Worm (Caenorhabditis elegans): Measurements from ENCODE around the gene hsd-3.
A peak's percentile ranks its signal among the peaks of the same experiment; 100 is the strongest.

The hsd-3 gene

ce11 chrX:4979060-4979459 is 30.0 kb upstream of the hsd-3 start:
- TF ChIP-seq isw-1 (GFP tag; IDR thresholded peaks at IDR 0.05): no peak

- TF ChIP-seq egl-13 (tag; optimal IDR thresholded peaks at IDR 0.05): no peak
- no peak for TF ChIP-seq efl-3 (GFP tag; optimal IDR thresholded peaks at IDR 0.05)
- TF ChIP-seq nhr-76 (tag; optimal IDR thresholded peaks at IDR 0.05): no peak
- TF ChIP-seq isw-1 (GFP tag; IDR thresholded peaks at IDR 0.05): no peak
- no peak for TF ChIP-seq unc-62 (GFP tag; optimal IDR thresholded peaks at IDR 0.05)
- TF ChIP-seq nhr-71 (tag; optimal IDR thresholded peaks at IDR 0.05): no peak
- TF ChIP-seq tlp-1 (tag; optimal IDR thresholded peaks at IDR 0.05): no peak
- TF ChIP-seq lin-35 (GFP tag; optimal IDR thresholded peaks at IDR 0.05): no peak
- TF ChIP-seq mep-1 (tag; optimal IDR thresholded peaks at IDR 0.05): no peak
- no peak for TF ChIP-seq ceh-90 (tag; optimal IDR thresholded peaks at IDR 0.05)
- no peak for TF ChIP-seq efl-1 (optimal IDR thresholded peaks at IDR 0.05)
- TF ChIP-seq efl-1 (GFP tag; optimal IDR thresholded peaks at IDR 0.05 in 1 of 2): peak in 1 of 2 experiments; percentile 23
- no peak for TF ChIP-seq snpc-4 (tag; optimal IDR thresholded peaks at IDR 0.05)
- no peak for TF ChIP-seq mdl-1 (tag; optimal IDR thresholded peaks at IDR 0.05)
- no peak for TF ChIP-seq alr-1 (tag; optimal IDR thresholded peaks at IDR 0.05; ENCODE audit: borderline replicate concordance)
- TF ChIP-seq lin-14 (GFP tag; optimal IDR thresholded peaks at IDR 0.05): peak; percentile 55
- TF ChIP-seq Y116A8C.19 (tag; optimal IDR thresholded peaks at IDR 0.05; ENCODE audit: borderline replicate concordance): no peak
- no peak for TF ChIP-seq unc-30 (tag; optimal IDR thresholded peaks at IDR 0.05)
- peak; percentile 6 for TF ChIP-seq unc-86 (tag; optimal IDR thresholded peaks at IDR 0.05)
- no peak for TF ChIP-seq xbp-1 (tag; optimal IDR thresholded peaks at IDR 0.05)
- no peak for TF ChIP-seq mab-9 (GFP tag; IDR thresholded peaks at IDR 0.05)
- no peak for TF ChIP-seq dsc-1 (tag; optimal IDR thresholded peaks at IDR 0.05)
- TF ChIP-seq pag-3 (tag; optimal IDR thresholded peaks at IDR 0.05; ENCODE audit: borderline replicate concordance, insufficient read depth): no peak
- TF ChIP-seq egl-27 (tag; optimal IDR thresholded peaks at IDR 0.05): no peak
- TF ChIP-seq fkh-8 (tag; optimal IDR thresholded peaks at IDR 0.05): no peak
These were observed 28.0 kb upstream of the hsd-3 start for ce11 chrX:4981059-4981458.

ce11 chrX:4981579-4981978 is 27.5 kb upstream of the hsd-3 start:
- TF ChIP-seq C16A3.4 (tag; optimal IDR thresholded peaks at IDR 0.05) (no peak), fos-1 (tag; optimal IDR thresholded peaks at IDR 0.05) (no peak), unc-86 (tag; optimal IDR thresholded peaks at IDR 0.05) (no peak), F16B12.6 (tag; optimal IDR thresholded peaks at IDR 0.05) (no peak), skn-1 (tag; optimal IDR thresholded peaks at IDR 0.05) (no peak), swsn-7 (tag; optimal IDR thresholded peaks at IDR 0.05) (no peak), mep-1 (tag; optimal IDR thresholded peaks at IDR 0.05) (no peak), nhr-84 (tag; optimal IDR thresholded peaks at IDR 0.05) (no peak)

- TF ChIP-seq nhr-20 (tag; optimal IDR thresholded peaks at IDR 0.05) (no peak), unc-62 (GFP tag; optimal IDR thresholded peaks at IDR 0.05) (no peak), ces-1 (GFP tag; optimal IDR thresholded peaks at IDR 0.05) (no peak), fkh-10 (GFP tag; optimal IDR thresholded peaks at IDR 0.05) (peak; percentile 34), F16B12.6 (tag; optimal IDR thresholded peaks at IDR 0.05) (no peak), aha-1 (tag; optimal IDR thresholded peaks at IDR 0.05) (no peak), nhr-11 (tag; optimal IDR thresholded peaks at IDR 0.05) (no peak), efl-1 (optimal IDR thresholded peaks at IDR 0.05) (peak in 1 of 2 experiments; percentile 10), efl-1 (GFP tag; optimal IDR thresholded peaks at IDR 0.05 in 1 of 2) (no peak), nhr-12 (tag; optimal IDR thresholded peaks at IDR 0.05) (no peak), C16A3.4 (tag; optimal IDR thresholded peaks at IDR 0.05) (no peak), xbp-1 (tag; optimal IDR thresholded peaks at IDR 0.05) (peak; percentile 29), ceh-90 (tag; optimal IDR thresholded peaks at IDR 0.05) (no peak), nhr-28 (tag; optimal IDR thresholded peaks at IDR 0.05) (no peak), ceh-88 (GFP tag; IDR thresholded peaks at IDR 0.05) (no peak), fos-1 (tag; optimal IDR thresholded peaks at IDR 0.05) (no peak), fkh-8 (tag; optimal IDR thresholded peaks at IDR 0.05) (peak; percentile 84), mdl-1 (tag; optimal IDR thresholded peaks at IDR 0.05) (no peak), ztf-4 (tag; optimal IDR thresholded peaks at IDR 0.05) (peak; percentile 33), nhr-76 (tag; optimal IDR thresholded peaks at IDR 0.05) (no peak), skn-1 (tag; optimal IDR thresholded peaks at IDR 0.05) (no peak), unc-130 (tag; optimal IDR thresholded peaks at IDR 0.05) (no peak), C34B4.2 (tag; optimal IDR thresholded peaks at IDR 0.05) (no peak), lin-13 (GFP tag; optimal IDR thresholded peaks at IDR 0.05) (no peak), dsc-1 (tag; optimal IDR thresholded peaks at IDR 0.05) (no peak), tlp-1 (tag; optimal IDR thresholded peaks at IDR 0.05) (no peak), mab-9 (GFP tag; IDR thresholded peaks at IDR 0.05) (peak; percentile 46; the same call in 1 of the 2 replicates), unc-86 (tag; optimal IDR thresholded peaks at IDR 0.05) (peak; percentile 79), swsn-7 (tag; optimal IDR thresholded peaks at IDR 0.05) (peak; percentile 53), nhr-47 (tag; optimal IDR thresholded peaks at IDR 0.05) (peak; percentile 69), pag-3 (tag; optimal IDR thresholded peaks at IDR 0.05; ENCODE audit: borderline replicate concordance, insufficient read depth) (no peak), lin-35 (GFP tag; optimal IDR thresholded peaks at IDR 0.05) (no peak)
These were observed 27.0 kb upstream of the hsd-3 start for ce11 chrX:4982009-4982625.

Data from whole organism, L1 larva.